Worm (Caenorhabditis elegans) whole organism, late embryonic: ENCODE measurements around the gene F49E12.8.

Source experiments
- K09A11.1 ChIP-seq: sonication (generic microtip); optimal IDR thresholded peaks from 2 replicates; lab custom pipeline; 2017; ENCODE audit warnings: antibody characterized with exemption, mild to moderate bottlenecking, missing genetic modification characterization, missing compliant biosample characterization; ENCODE audit not compliant: insufficient read depth
- ceh-18 ChIP-seq: sonication (generic microtip); optimal IDR thresholded peaks from 2 replicates; lab custom pipeline; 2016; ENCODE audit warnings: missing genetic modification characterization, missing compliant biosample characterization
- ceh-19 ChIP-seq: fragments of 200-800 bp; sonication (Bioruptor generic); optimal IDR thresholded peaks from 2 replicates; lab custom pipeline; 2018; ENCODE audit warnings: mild to moderate bottlenecking, missing genetic modification characterization, missing compliant biosample characterization
- ceh-31 ChIP-seq: sonication (generic microtip); optimal IDR thresholded peaks from 2 replicates; lab custom pipeline; 2016; ENCODE audit warnings: missing genetic modification characterization, missing compliant biosample characterization
- ceh-45 ChIP-seq: fragments of 200-800 bp; sonication (Bioruptor generic); IDR thresholded peaks from 2 replicates; pipeline ENCODE4 v1.3.6; 2022; ENCODE audit warnings: missing genetic modification reagents, missing genetic modification characterization, missing compliant biosample characterization
- ceh-6 ChIP-seq: fragments of 200-800 bp; sonication (Bioruptor generic); optimal IDR thresholded peaks from 2 replicates; lab custom pipeline; 2018; ENCODE audit warnings: mild to moderate bottlenecking, missing genetic modification characterization, missing compliant biosample characterization
- ceh-9 ChIP-seq: sonication (generic microtip); optimal IDR thresholded peaks from 2 replicates; lab custom pipeline; 2016; ENCODE audit warnings: mild to moderate bottlenecking, missing genetic modification characterization, inconsistent platforms, missing compliant biosample characterization
- dve-1 ChIP-seq: sonication (generic microtip); optimal IDR thresholded peaks from 2 replicates; lab custom pipeline; 2017; ENCODE audit warnings: antibody characterized with exemption, mild to moderate bottlenecking, missing genetic modification characterization, missing compliant biosample characterization
- eyg-1 ChIP-seq: sonication (generic microtip); optimal IDR thresholded peaks from 2 replicates; lab custom pipeline; 2016; ENCODE audit warnings: missing genotype, missing genetic modification characterization, missing compliant biosample characterization
- lim-6 ChIP-seq: sonication (generic microtip); optimal IDR thresholded peaks from 2 replicates; lab custom pipeline; 2016; ENCODE audit warnings: missing genetic modification characterization, missing compliant biosample characterization
- pag-3 ChIP-seq: sonication (generic microtip); optimal IDR thresholded peaks from 2 replicates; lab custom pipeline; 2016; ENCODE audit warnings: missing compliant biosample characterization, missing genetic modification characterization, borderline replicate concordance
- pat-9 ChIP-seq: fragments of 200-800 bp; sonication (Bioruptor generic); optimal IDR thresholded peaks from 2 replicates; lab custom pipeline; 2018; ENCODE audit warnings: mild to moderate bottlenecking, missing genetic modification characterization, moderate library complexity, missing compliant biosample characterization
- pha-4 ChIP-seq: fragments of 150-350 bp; optimal IDR thresholded peaks from 2 replicates; lab custom pipeline; 2018; ENCODE audit warnings: missing biosample characterization, missing genetic modification reagents, missing genetic modification characterization
- pros-1 ChIP-seq: fragments of 150-350 bp; optimal IDR thresholded peaks from 2 replicates; lab custom pipeline; 2014; ENCODE audit warnings: missing biosample characterization, missing genetic modification reagents, missing genetic modification characterization
- sox-4 ChIP-seq: sonication (generic microtip); optimal IDR thresholded peaks from 2 replicates; lab custom pipeline; 2017; ENCODE audit warnings: mild to moderate bottlenecking, missing genetic modification characterization, inconsistent platforms, missing compliant biosample characterization
- unc-42 ChIP-seq: sonication (generic microtip); optimal IDR thresholded peaks from 2 replicates; lab custom pipeline; 2016; ENCODE audit warnings: missing genotype, missing genetic modification characterization, missing compliant biosample characterization
- unc-86 ChIP-seq: sonication (generic microtip); optimal IDR thresholded peaks from 2 replicates; lab custom pipeline; 2016; ENCODE audit warnings: missing genetic modification characterization, missing compliant biosample characterization

The F49E12.8 gene

DNA sequence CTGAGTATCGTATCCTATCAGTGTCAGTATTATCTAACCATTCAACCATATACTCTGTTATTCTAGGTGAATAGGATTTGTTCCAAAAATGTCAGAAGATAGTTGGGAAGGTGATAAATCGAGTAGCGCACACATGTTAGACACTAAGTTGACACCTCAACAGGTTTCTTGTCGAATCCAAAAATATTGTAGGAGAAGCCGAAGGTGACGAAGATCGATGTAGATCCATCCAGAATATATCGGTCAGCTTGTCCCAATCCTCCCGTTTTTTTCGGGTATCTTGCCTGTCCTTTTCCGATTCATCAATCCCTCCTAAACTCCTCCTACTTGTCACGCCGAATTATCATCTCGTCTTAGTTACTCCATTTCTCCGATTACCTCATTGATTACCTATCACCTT, 48.5 kb downstream of the F49E12.8 start (continued):
- TF ChIP-seq ceh-18 (tag; lab: Kevin White, UChicago) (no peak), ceh-45 (GFP tag; lab: Robert Waterston, UW) (no peak)
- TF ChIP-seq, all 69 proteins: peak for 0

ce11 chrII:8344803-8345202, 49.3 kb downstream of the F49E12.8 start:
- TF ChIP-seq unc-42 (tag; lab: Kevin White, UChicago) (no peak), ceh-9 (tag; lab: Kevin White, UChicago) (no peak), ceh-19 (GFP tag; lab: Kevin White, UChicago) (no peak), unc-86 (tag; lab: Kevin White, UChicago) (no peak), ceh-31 (no peak), pha-4 (tag; lab: Kevin White, UChicago) (no peak), lim-6 (tag; lab: Kevin White, UChicago) (no peak), eyg-1 (tag; lab: Kevin White, UChicago) (no peak), pat-9 (tag; lab: Kevin White, UChicago) (no peak), sox-4 (tag; lab: Kevin White, UChicago) (no peak), dve-1 (tag; lab: Kevin White, UChicago) (no peak), K09A11.1 (no peak), pag-3 (tag; lab: Kevin White, UChicago) (no peak), ceh-6 (no peak), pros-1 (tag; lab: Kevin White, UChicago) (no peak)
